Fruit fly (Drosophila melanogaster): ENCODE data around the gene CG14881.

DNA sequence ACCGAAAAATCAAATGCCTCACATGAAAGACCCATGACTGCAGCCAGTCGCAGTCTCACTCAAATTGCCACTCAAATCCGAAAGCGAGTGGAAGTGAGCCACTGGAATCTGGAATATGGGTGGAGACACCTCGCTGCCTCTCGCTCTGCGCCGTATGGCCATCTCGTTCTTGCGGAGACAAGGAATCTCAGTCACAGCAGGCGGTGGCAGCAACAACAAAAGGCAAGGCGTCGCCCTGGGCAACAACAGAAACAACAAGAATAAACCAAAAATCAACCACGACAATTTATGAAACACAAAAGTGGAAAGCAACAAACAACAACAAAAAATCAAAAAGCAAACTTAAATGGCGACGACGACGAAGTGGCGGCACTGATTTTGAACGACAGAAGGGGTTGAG is 11.4 kb upstream of the CG14881 start:
- TF ChIP-seq CG10348 (GFP tag; IDR thresholded peaks at IDR 0.05) (no peak), CG17806 (tag; optimal IDR thresholded peaks at IDR 0.05) (no peak), CG34367 (tag; optimal IDR thresholded peaks at IDR 0.05) (peak; percentile 10), CG9948 (tag; optimal IDR thresholded peaks at IDR 0.05) (no peak)
